Fruit fly (Drosophila melanogaster): ENCODE measurements around the gene CG6136.

DNA sequence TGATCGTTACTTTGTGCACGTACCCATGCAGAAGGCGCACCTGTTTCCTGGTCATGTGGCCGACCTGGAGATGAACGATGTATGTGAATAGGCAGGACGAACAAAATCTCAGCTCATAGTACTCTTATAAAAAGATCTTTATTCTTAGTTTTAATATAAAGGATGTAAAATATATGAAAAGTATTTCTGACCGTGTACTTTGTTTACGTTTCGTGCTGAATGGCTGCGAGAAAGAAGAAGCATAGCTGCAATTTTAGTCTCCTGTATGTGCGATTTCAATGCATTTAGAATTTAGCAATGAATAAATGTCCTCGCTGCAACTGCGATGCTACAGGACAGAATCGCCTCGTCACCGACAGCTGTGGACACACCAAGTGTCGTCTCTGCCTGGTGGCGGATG is 24.2 kb downstream of the CG6136 start, which contains the start of the genes CG42726 and CG42727:
- TF ChIP-seq pan (optimal IDR thresholded peaks at IDR 0.05) (no peak), Dfd (GFP tag; optimal IDR thresholded peaks at IDR 0.05) (no peak), CG32264 (GFP tag; optimal IDR thresholded peaks at IDR 0.05) (no peak), Dif (GFP tag; optimal IDR thresholded peaks at IDR 0.05; ENCODE audit: partially characterized antibody) (no peak), psq (GFP tag; optimal IDR thresholded peaks at IDR 0.05) (no peak), h (GFP tag; optimal IDR thresholded peaks at IDR 0.05) (peak; percentile 43), Myc (optimal IDR thresholded peaks at IDR 0.05) (no peak), CG9705 (GFP tag; optimal IDR thresholded peaks at IDR 0.05) (peak; percentile 16), fru (GFP tag; optimal IDR thresholded peaks at IDR 0.05) (no peak), lola (GFP tag; optimal IDR thresholded peaks at IDR 0.05) (no peak), dmrt93B (GFP tag; optimal IDR thresholded peaks at IDR 0.05) (no peak)
